Fruit fly (Drosophila melanogaster) whole organism, embryonic: Measurements from ENCODE around the gene Dlc90F.
A peak's percentile ranks its signal among the peaks of the same experiment; 100 is the strongest.

Experiments used
- Atf-2 ChIP-seq: fragments of 200-800 bp; sonication (Bioruptor generic); optimal IDR thresholded peaks from 2 replicates; lab custom pipeline; 2016; ENCODE audit warnings: missing biosample characterization, missing genetic modification characterization
- CG10274 ChIP-seq: fragments of 200-800 bp; sonication (Bioruptor generic); optimal IDR thresholded peaks from 3 replicates; lab custom pipeline; 2017; ENCODE audit warnings: missing biosample characterization, mild to moderate bottlenecking, missing genetic modification characterization
- CG10462 ChIP-seq: fragments of 200-800 bp; sonication (Bioruptor generic); optimal IDR thresholded peaks from 2 replicates; lab custom pipeline; 2016; ENCODE audit warnings: missing biosample characterization, missing genetic modification characterization
- CG13296 ChIP-seq: fragments of 200-800 bp; sonication (Bioruptor generic); optimal IDR thresholded peaks from 3 replicates; lab custom pipeline; 2018; ENCODE audit warnings: missing biosample characterization, mild to moderate bottlenecking, missing genetic modification characterization
- CG17361 ChIP-seq: fragments of 200-800 bp; sonication (Bioruptor generic); IDR thresholded peaks from 3 replicates; pipeline ENCODE4 v1.3.6; 2022; ENCODE audit warnings: missing biosample characterization, missing genetic modification characterization
- CG17612 ChIP-seq: fragments of 200-800 bp; sonication (Bioruptor generic); IDR thresholded peaks from 2 replicates; pipeline ENCODE4 v1.3.6; 2022; ENCODE audit warnings: missing biosample characterization, missing genetic modification characterization
- CG18764 ChIP-seq: fragments of 200-800 bp; sonication (Bioruptor generic); optimal IDR thresholded peaks from 3 replicates; lab custom pipeline; 2016; ENCODE audit warnings: missing biosample characterization, missing genetic modification characterization
- CG31224 ChIP-seq: fragments of 200-800 bp; sonication (Bioruptor generic); IDR thresholded peaks from 2 replicates; pipeline ENCODE4 v1.3.6; 2022; ENCODE audit warnings: missing biosample characterization, missing genetic modification characterization
- CG31365 ChIP-seq: fragments of 200-800 bp; sonication (Bioruptor generic); optimal IDR thresholded peaks from 2 replicates; lab custom pipeline; 2018; ENCODE audit warnings: missing biosample characterization, mild to moderate bottlenecking, missing genetic modification characterization
- CG31388 ChIP-seq: fragments of 200-800 bp; sonication (Bioruptor generic); optimal IDR thresholded peaks from 2 replicates; lab custom pipeline; 2016; ENCODE audit warnings: missing biosample characterization, missing genetic modification characterization
- CG3163 ChIP-seq: fragments of 200-800 bp; sonication (Bioruptor generic); optimal IDR thresholded peaks from 3 replicates; lab custom pipeline; 2016; ENCODE audit warnings: missing biosample characterization, missing genetic modification characterization
- CG33557 ChIP-seq: fragments of 200-800 bp; sonication (Bioruptor generic); optimal IDR thresholded peaks from 2 replicates; lab custom pipeline; 2019; ENCODE audit warnings: missing biosample characterization, mild to moderate bottlenecking, missing genetic modification characterization, moderate library complexity
- CG3838 ChIP-seq: fragments of 200-800 bp; sonication (Bioruptor generic); optimal IDR thresholded peaks from 3 replicates; lab custom pipeline; 2016; ENCODE audit warnings: missing biosample characterization, missing genetic modification characterization
- CG4360 ChIP-seq: fragments of 200-800 bp; sonication (Bioruptor generic); IDR thresholded peaks from 2 replicates; pipeline ENCODE4 v1.3.6; 2022; ENCODE audit warnings: missing biosample characterization, missing genetic modification characterization
- CG4854 ChIP-seq: fragments of 200-800 bp; sonication (Bioruptor generic); optimal IDR thresholded peaks from 2 replicates; lab custom pipeline; 2016; ENCODE audit warnings: missing biosample characterization, missing genetic modification characterization, inconsistent platforms
- CG5245 ChIP-seq: fragments of 200-800 bp; sonication (Bioruptor generic); optimal IDR thresholded peaks from 3 replicates; lab custom pipeline; 2016; ENCODE audit warnings: missing biosample characterization, missing genetic modification characterization
- CG6254 ChIP-seq: fragments of 200-800 bp; sonication (Bioruptor generic); optimal IDR thresholded peaks from 3 replicates; lab custom pipeline; 2017; ENCODE audit warnings: mild to moderate bottlenecking, missing biosample characterization, missing genetic modification reagents, missing genetic modification characterization
- CG6791 ChIP-seq: fragments of 200-800 bp; sonication (Bioruptor generic); IDR thresholded peaks from 3 replicates; pipeline ENCODE4 v1.3.6; 2022; ENCODE audit warnings: missing biosample characterization, missing genetic modification characterization; ENCODE audit not compliant: partially characterized antibody
- CkIIα-i1 ChIP-seq: fragments of 200-800 bp; sonication (Bioruptor generic); IDR thresholded peaks from 2 replicates; pipeline ENCODE4 v1.3.6; 2022; ENCODE audit warnings: missing biosample characterization, missing genetic modification characterization
- Dip2 ChIP-seq: fragments of 200-800 bp; sonication (Bioruptor generic); IDR thresholded peaks from 2 replicates; pipeline ENCODE4 v1.3.6; 2022; ENCODE audit warnings: missing biosample characterization, missing genetic modification characterization
- E2f1 ChIP-seq: fragments of 200-800 bp; sonication (Bioruptor generic); IDR thresholded peaks from 2 replicates; pipeline ENCODE4 v1.3.6; 2022; ENCODE audit warnings: missing biosample characterization, missing genetic modification characterization
- Ets97D ChIP-seq: fragments of 200-800 bp; sonication (Bioruptor generic); optimal IDR thresholded peaks from 3 replicates; lab custom pipeline; 2016; ENCODE audit warnings: missing biosample characterization, missing genetic modification characterization
- Gsc ChIP-seq: fragments of 200-800 bp; sonication (Bioruptor generic); IDR thresholded peaks from 2 replicates; pipeline ENCODE4 v1.3.6; 2022; ENCODE audit warnings: missing biosample characterization, missing genetic modification characterization
- HLHmδ ChIP-seq: fragments of 200-800 bp; sonication (Bioruptor generic); optimal IDR thresholded peaks from 2 replicates; lab custom pipeline; 2018; ENCODE audit warnings: missing biosample characterization, mild to moderate bottlenecking, missing genetic modification characterization, moderate library complexity
- HmgD ChIP-seq: fragments of 200-800 bp; sonication (Bioruptor generic); optimal IDR thresholded peaks from 3 replicates; lab custom pipeline; 2016; ENCODE audit warnings: missing biosample characterization, missing genetic modification characterization
- Lim3 ChIP-seq: fragments of 200-800 bp; sonication (Bioruptor generic); IDR thresholded peaks from 2 replicates; pipeline ENCODE4 v1.3.6; 2022; ENCODE audit warnings: missing biosample characterization, missing genetic modification characterization
- Lpt ChIP-seq: fragments of >200 bp; optimal IDR thresholded peaks from 2 replicates; lab custom pipeline; 2018; ENCODE audit warnings: missing biosample characterization, missing genetic modification characterization
- Mes4 ChIP-seq: fragments of 200-800 bp; sonication (Bioruptor generic); optimal IDR thresholded peaks from 2 replicates; lab custom pipeline; 2016; ENCODE audit warnings: missing biosample characterization, missing genetic modification characterization
- NK7.1 ChIP-seq: fragments of 200-800 bp; sonication (Bioruptor generic); optimal IDR thresholded peaks from 3 replicates; lab custom pipeline; 2016; ENCODE audit warnings: missing biosample characterization, missing genetic modification characterization
- Ptx1 ChIP-seq: fragments of 200-800 bp; sonication (Bioruptor generic); IDR thresholded peaks from 2 replicates; pipeline ENCODE4 v1.3.6; 2022; ENCODE audit warnings: missing biosample characterization, missing genetic modification characterization
- Stat92E ChIP-seq, 3 experiments: fragments of >200 bp in 2 of 3; fragments of 200-800 bp in 1 of 3; sonication (Bioruptor generic) in 1 of 3; optimal IDR thresholded peaks; 2 replicates each; lab custom pipeline; 2017 to 2019; ENCODE audit warnings: missing biosample characterization in 3 of 3, missing genetic modification characterization in 3 of 3, mild to moderate bottlenecking in 1 of 3, moderate library complexity in 1 of 3
- ab ChIP-seq: fragments of 200-800 bp; sonication (Bioruptor generic); optimal IDR thresholded peaks from 2 replicates; lab custom pipeline; 2016; ENCODE audit warnings: missing biosample characterization, missing genetic modification characterization
- corto ChIP-seq: fragments of 200-800 bp; sonication (Bioruptor generic); optimal IDR thresholded peaks from 2 replicates; lab custom pipeline; 2016; ENCODE audit warnings: missing biosample characterization, mild to moderate bottlenecking, missing genetic modification characterization, moderate library complexity
- crc ChIP-seq: fragments of 200-800 bp; sonication (Bioruptor generic); optimal IDR thresholded peaks from 2 replicates; lab custom pipeline; 2016; ENCODE audit warnings: missing biosample characterization, missing genetic modification characterization
- ewg ChIP-seq: fragments of 200-800 bp; sonication (Bioruptor generic); optimal IDR thresholded peaks from 3 replicates; lab custom pipeline; 2017; ENCODE audit warnings: mild to moderate bottlenecking, missing biosample characterization, missing genetic modification reagents, missing genetic modification characterization
- ftz-f1 ChIP-seq: fragments of 200-800 bp; sonication (Bioruptor generic); optimal IDR thresholded peaks from 2 replicates; lab custom pipeline; 2016; ENCODE audit warnings: missing biosample characterization, missing genetic modification characterization
- fu2 ChIP-seq: fragments of 200-800 bp; sonication (Bioruptor generic); optimal IDR thresholded peaks from 2 replicates; lab custom pipeline; 2016; ENCODE audit warnings: missing biosample characterization, missing genetic modification characterization
- gce ChIP-seq: fragments of 200-800 bp; sonication (Bioruptor generic); IDR thresholded peaks from 3 replicates; pipeline ENCODE4 v1.3.6; 2022; ENCODE audit warnings: missing biosample characterization, missing genetic modification characterization
- grn ChIP-seq: fragments of 200-800 bp; sonication (Bioruptor generic); optimal IDR thresholded peaks from 3 replicates; lab custom pipeline; 2017; ENCODE audit warnings: missing biosample characterization, missing genetic modification characterization
- gro ChIP-seq: fragments of 200-800 bp; sonication (Bioruptor generic); optimal IDR thresholded peaks from 2 replicates; lab custom pipeline; 2016; ENCODE audit warnings: missing biosample characterization, missing genetic modification characterization
- gsb-n ChIP-seq: fragments of 200-800 bp; sonication (Bioruptor generic); optimal IDR thresholded peaks from 3 replicates; lab custom pipeline; 2018; ENCODE audit warnings: missing biosample characterization, mild to moderate bottlenecking, missing genetic modification characterization
- klu ChIP-seq: fragments of 200-800 bp; sonication (Bioruptor generic); IDR thresholded peaks from 2 replicates; pipeline ENCODE4 v1.3.6; 2022; ENCODE audit warnings: missing biosample characterization, missing genetic modification characterization
- oc ChIP-seq: fragments of 200-800 bp; sonication (Bioruptor generic); optimal IDR thresholded peaks from 2 replicates; lab custom pipeline; 2018; ENCODE audit warnings: missing biosample characterization, mild to moderate bottlenecking, missing genetic modification characterization, moderate library complexity
- p53 ChIP-seq: fragments of 200-800 bp; sonication (Bioruptor generic); optimal IDR thresholded peaks from 2 replicates; lab custom pipeline; 2016; ENCODE audit warnings: missing biosample characterization, missing genetic modification characterization
- pzg ChIP-seq: fragments of 200-800 bp; sonication (Bioruptor generic); optimal IDR thresholded peaks from 3 replicates; lab custom pipeline; 2018; ENCODE audit warnings: missing biosample characterization, mild to moderate bottlenecking, missing genetic modification characterization, moderate library complexity
- sc ChIP-seq, 3 experiments: fragments of >200 bp in 2 of 3; fragments of 200-800 bp in 1 of 3; sonication (Bioruptor generic) in 1 of 3; optimal IDR thresholded peaks; 2 replicates in 2 of 3; 3 replicates in 1 of 3; lab custom pipeline; 2017; ENCODE audit warnings: mild to moderate bottlenecking in 1 of 3, missing biosample characterization in 1 of 3, missing genetic modification characterization in 1 of 3, missing genetic modification reagents in 1 of 3
- sens ChIP-seq: fragments of 200-800 bp; sonication (Bioruptor generic); peaks from one replicate; lab custom pipeline; 2016; ENCODE audit warnings: missing biosample characterization, missing genetic modification characterization
- sens-2 ChIP-seq: fragments of 200-800 bp; sonication (Bioruptor generic); IDR thresholded peaks from 2 replicates; pipeline ENCODE4 v1.3.6; 2022; ENCODE audit warnings: missing biosample characterization, missing genetic modification characterization
- seq ChIP-seq: fragments of 200-800 bp; sonication (Bioruptor generic); IDR thresholded peaks from 2 replicates; pipeline ENCODE4 v1.3.6; 2022; ENCODE audit warnings: missing biosample characterization, missing genetic modification characterization
- usp ChIP-seq: fragments of >200 bp; optimal IDR thresholded peaks from 2 replicates; lab custom pipeline; 2017; ENCODE audit warnings: missing biosample characterization, missing genetic modification characterization
- vnd ChIP-seq: fragments of 200-800 bp; sonication (Bioruptor generic); IDR thresholded peaks from 3 replicates; pipeline ENCODE4 v1.3.6; 2022; ENCODE audit warnings: missing biosample characterization, missing genetic modification characterization; ENCODE audit not compliant: partially characterized antibody

The Dlc90F gene

DNA sequence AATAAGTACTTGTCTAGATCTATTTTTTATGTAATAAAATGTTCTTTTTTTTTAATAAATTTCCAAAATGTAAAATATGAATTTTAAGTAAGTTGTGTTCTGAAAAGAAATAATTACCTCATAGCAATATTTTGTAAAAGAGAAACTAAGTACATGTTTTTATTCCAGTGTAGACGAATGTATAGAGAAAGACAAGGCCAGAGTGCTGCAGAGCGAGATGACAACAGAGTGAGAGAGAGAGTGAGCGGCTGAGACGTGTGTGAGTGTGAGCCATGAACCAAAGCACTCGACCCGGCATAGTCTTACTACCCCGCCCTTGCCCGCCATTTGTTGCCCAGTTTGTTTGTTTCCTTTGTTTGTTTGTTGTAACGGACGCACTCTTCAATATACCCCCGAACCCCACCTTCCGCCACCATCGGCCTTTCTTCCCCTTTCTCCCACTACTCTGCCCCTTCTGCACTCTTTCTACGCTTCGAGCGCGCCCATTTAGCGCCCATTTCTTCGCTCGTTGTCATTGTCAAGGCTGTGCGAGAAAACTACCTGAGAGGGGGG, 12.4 kb downstream of the Dlc90F start (continued):
- TF ChIP-seq CG6254 (GFP tag; lab: Kevin White, UChicago), result peak; percentile 54
- TF ChIP-seq Ptx1 (GFP tag; lab: Robert Waterston, UW), result no peak; the same call in 1 of the 2 replicates
- TF ChIP-seq HmgD (GFP tag; lab: Kevin White, UChicago), result no peak
- 0 out of 3 replicates have a peak, but pooled peaks have one; percentile 70 for TF ChIP-seq gce (GFP tag; lab: Robert Waterston, UW)
- no peak for TF ChIP-seq corto
- no peak for TF ChIP-seq Stat92E (GFP tag; optimal IDR thresholded peaks at IDR 0.05; lab: Kevin White, UChicago)
- TF ChIP-seq CG31365 (tag; lab: Kevin White, UChicago), result peak; percentile 56
- TF ChIP-seq pzg (GFP tag; lab: Kevin White, UChicago), result no peak
- TF ChIP-seq ftz-f1 (GFP tag; lab: Kevin White, UChicago), result peak; percentile 83
- TF ChIP-seq sens (GFP tag; lab: Kevin White, UChicago), result peak; percentile 83
- no peak for TF ChIP-seq gro (GFP tag; lab: Kevin White, UChicago)
- TF ChIP-seq CG4360 (GFP tag; lab: Robert Waterston, UW), result peak; percentile 82
- no peak for TF ChIP-seq Ets97D (GFP tag; lab: Kevin White, UChicago)
- TF ChIP-seq CG10462 (GFP tag; lab: Kevin White, UChicago), result no peak
- peak; percentile 34 for TF ChIP-seq grn (GFP tag; lab: Kevin White, UChicago)
- TF ChIP-seq crc (GFP tag; lab: Kevin White, UChicago), result peak; percentile 9
- TF ChIP-seq ewg (GFP tag; lab: Kevin White, UChicago), result peak; percentile 64
- peak; percentile 64; the same call in 1 of the 2 replicates for TF ChIP-seq seq (GFP tag; lab: Robert Waterston, UW)
- TF ChIP-seq sc (optimal IDR thresholded peaks at IDR 0.05; lab: Kevin White, UChicago), result no peak
- TF ChIP-seq sc (GFP tag; optimal IDR thresholded peaks at IDR 0.05; lab: Kevin White, UChicago), result peak; percentile 32
- TF ChIP-seq CG6791 (GFP tag; lab: Robert Waterston, UW), result no peak
- TF ChIP-seq CG3838, result peak; percentile 51
- TF ChIP-seq CG33557 (GFP tag; lab: Kevin White, UChicago), result peak; percentile 57
- peak; percentile 49 for TF ChIP-seq p53 (GFP tag; lab: Kevin White, UChicago)
- TF ChIP-seq Atf-2 (GFP tag; lab: Kevin White, UChicago), result no peak
- TF ChIP-seq oc (tag; lab: Kevin White, UChicago), result peak; percentile 86
- TF ChIP-seq CG10274 (GFP tag; lab: Kevin White, UChicago), result peak; percentile 11
- TF ChIP-seq Mes4 (GFP tag; lab: Kevin White, UChicago), result peak; percentile 50
- TF ChIP-seq CG17361 (GFP tag; lab: Robert Waterston, UW), result peak; percentile 97; the same call in 2 of the 3 replicates
- TF ChIP-seq CG31224 (GFP tag; lab: Robert Waterston, UW), result no peak
- peak; percentile 40 for TF ChIP-seq CG18764 (GFP tag; lab: Kevin White, UChicago)
- TF ChIP-seq CG13296 (GFP tag; lab: Kevin White, UChicago), result peak; percentile 32
- TF ChIP-seq Lpt (GFP tag; lab: Kevin White, UChicago), result no peak
- no peak for TF ChIP-seq usp (GFP tag; lab: Kevin White, UChicago)
- TF ChIP-seq E2f1, result 0 out of 2 replicates have a peak, but pooled peaks have one; percentile 2
- no peak for TF ChIP-seq CG5245 (GFP tag; lab: Kevin White, UChicago)
- TF ChIP-seq fu2 (GFP tag; lab: Kevin White, UChicago), result no peak
- TF ChIP-seq NK7.1 (GFP tag; lab: Kevin White, UChicago), result no peak
- no peak for TF ChIP-seq Gsc (GFP tag; lab: Robert Waterston, UW)
- TF ChIP-seq CG3163 (GFP tag; lab: Kevin White, UChicago), result peak; percentile 19
- no peak for TF ChIP-seq CG17612 (GFP tag; lab: Robert Waterston, UW)
- peak; percentile 25 for TF ChIP-seq ab (GFP tag; lab: Kevin White, UChicago)
- TF ChIP-seq klu (GFP tag; lab: Robert Waterston, UW), result no peak
- TF ChIP-seq Dip2, result no peak
- TF ChIP-seq vnd (GFP tag; lab: Robert Waterston, UW), result no peak
- TF ChIP-seq CG31388, result no peak
- TF ChIP-seq Lim3 (GFP tag; lab: Robert Waterston, UW), result no peak
- TF ChIP-seq CG4854 (GFP tag; lab: Kevin White, UChicago), result no peak
- TF ChIP-seq CkIIα-i1 (GFP tag; lab: Robert Waterston, UW), result no peak
- TF ChIP-seq HLHmδ (GFP tag; lab: Kevin White, UChicago), result peak; percentile 91
- no peak for TF ChIP-seq sens-2 (GFP tag; lab: Robert Waterston, UW)
- TF ChIP-seq gsb-n (tag; lab: Kevin White, UChicago), result peak; percentile 65
